Worm (Caenorhabditis elegans): ENCODE data around the gene T18D3.5.

DNA sequence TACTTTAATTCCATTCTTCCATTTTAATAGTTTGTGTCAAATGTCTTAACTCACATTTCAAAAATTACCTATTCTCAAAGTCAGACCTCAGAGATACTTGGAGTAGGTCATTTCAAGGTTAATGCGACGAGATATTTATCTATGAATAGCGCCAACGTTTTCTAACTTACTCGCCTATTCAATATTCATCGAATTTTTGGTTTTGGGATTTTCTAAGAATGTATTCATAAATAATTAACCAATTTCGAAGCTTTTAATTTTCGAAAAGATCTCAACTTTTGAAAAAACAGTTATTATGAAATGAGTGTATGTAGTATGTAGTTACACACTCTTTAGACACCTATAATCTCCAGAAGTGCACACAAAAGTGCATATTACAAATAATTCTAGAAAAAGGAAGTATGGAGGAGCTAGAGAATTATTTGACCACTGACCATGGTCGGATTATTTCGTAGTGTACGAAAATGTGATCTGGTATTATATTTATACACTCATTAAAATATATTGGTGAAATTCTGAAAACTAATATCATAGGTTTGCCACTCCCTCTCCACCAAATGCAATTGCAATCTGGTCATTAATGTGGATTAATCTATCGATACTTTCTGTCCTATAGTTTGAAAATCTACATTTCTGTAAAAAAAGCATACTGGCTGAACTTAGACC lies 49.0 kb downstream of the T18D3.5 start:
- TF ChIP-seq zag-1 (tag; optimal IDR thresholded peaks at IDR 0.05) (no peak), elt-3 (tag; optimal IDR thresholded peaks at IDR 0.05) (no peak), rnt-1 (tag; optimal IDR thresholded peaks at IDR 0.05) (no peak), fkh-10 (GFP tag; optimal IDR thresholded peaks at IDR 0.05) (no peak), lin-13 (GFP tag; optimal IDR thresholded peaks at IDR 0.05) (no peak), elt-2 (tag; optimal IDR thresholded peaks at IDR 0.05) (no peak), tbx-2 (tag; optimal IDR thresholded peaks at IDR 0.05) (no peak), aly-2 (tag; optimal IDR thresholded peaks at IDR 0.05) (no peak), nhr-11 (tag; optimal IDR thresholded peaks at IDR 0.05) (no peak), unc-130 (tag; optimal IDR thresholded peaks at IDR 0.05) (no peak), nhr-237 (tag; optimal IDR thresholded peaks at IDR 0.05) (no peak), blmp-1 (tag; optimal IDR thresholded peaks at IDR 0.05) (no peak)
